Fruit fly (Drosophila melanogaster) whole organism, prepupa: Measurements from ENCODE around the gene alpha-Man-Ib.
A peak's percentile ranks its signal among the peaks of the same experiment; 100 is the strongest.

Source experiments
- CG10631 ChIP-seq: fragments of 200-800 bp; sonication (Bioruptor generic); optimal IDR thresholded peaks from 2 replicates; lab custom pipeline; 2016; ENCODE audit warnings: missing biosample characterization, missing genetic modification characterization
- CG10669 ChIP-seq: fragments of 200-800 bp; sonication (Bioruptor generic); optimal IDR thresholded peaks from 3 replicates; lab custom pipeline; 2018; ENCODE audit warnings: missing biosample characterization, mild to moderate bottlenecking, missing genetic modification characterization, moderate library complexity
- CG11294 ChIP-seq: fragments of 200-800 bp; sonication (Bioruptor generic); IDR thresholded peaks from 2 replicates; pipeline ENCODE4 v1.3.6; 2022; ENCODE audit warnings: missing biosample characterization, missing genetic modification characterization
- CG11762 ChIP-seq: fragments of 200-800 bp; sonication (Bioruptor generic); optimal IDR thresholded peaks from 3 replicates; lab custom pipeline; 2016; ENCODE audit warnings: missing biosample characterization, missing genetic modification characterization; ENCODE audit not compliant: insufficient read depth
- CG1621 ChIP-seq: fragments of 200-800 bp; sonication (Bioruptor generic); optimal IDR thresholded peaks from 3 replicates; lab custom pipeline; 2018; ENCODE audit warnings: missing biosample characterization, mild to moderate bottlenecking, missing genetic modification characterization
- CG16779 ChIP-seq: fragments of 200-800 bp; sonication (Bioruptor generic); optimal IDR thresholded peaks from 3 replicates; lab custom pipeline; 2017; ENCODE audit warnings: missing biosample characterization, mild to moderate bottlenecking, missing genetic modification characterization
- CG3032 ChIP-seq: fragments of 200-800 bp; optimal IDR thresholded peaks from 2 replicates; lab custom pipeline; 2019; ENCODE audit warnings: missing biosample characterization, mild to moderate bottlenecking, missing genetic modification characterization, moderate library complexity
- CG31627 ChIP-seq: fragments of 200-800 bp; sonication (Bioruptor generic); optimal IDR thresholded peaks from 3 replicates; lab custom pipeline; 2016; ENCODE audit warnings: missing biosample characterization, missing genetic modification characterization
- CG34406 ChIP-seq: fragments of 200-800 bp; sonication (Bioruptor generic); optimal IDR thresholded peaks from 3 replicates; lab custom pipeline; 2016; ENCODE audit warnings: missing biosample characterization, missing genetic modification characterization
- CG4318 ChIP-seq: fragments of 200-800 bp; sonication (Bioruptor generic); optimal IDR thresholded peaks from 3 replicates; lab custom pipeline; 2017; ENCODE audit warnings: missing biosample characterization, mild to moderate bottlenecking, missing genetic modification characterization
- CG6163 ChIP-seq: fragments of 200-800 bp; sonication (Bioruptor generic); IDR thresholded peaks from 3 replicates; pipeline ENCODE4 v1.3.6; 2022; ENCODE audit warnings: missing biosample characterization, missing genetic modification characterization
- CG6276 ChIP-seq: fragments of 200-800 bp; sonication (Bioruptor generic); optimal IDR thresholded peaks from 2 replicates; lab custom pipeline; 2017; ENCODE audit warnings: missing biosample characterization, mild to moderate bottlenecking, missing genetic modification characterization
- CG6854 ChIP-seq: fragments of 200-800 bp; sonication (Bioruptor generic); optimal IDR thresholded peaks from 2 replicates; lab custom pipeline; 2017; ENCODE audit warnings: missing biosample characterization, mild to moderate bottlenecking, missing genetic modification characterization
- CG8119 ChIP-seq: fragments of 200-800 bp; sonication (Bioruptor generic); IDR thresholded peaks from 3 replicates; pipeline ENCODE4 v1.3.6; 2022; ENCODE audit warnings: missing biosample characterization, missing genetic modification characterization
- CG8632 ChIP-seq: fragments of 200-800 bp; sonication (Bioruptor generic); optimal IDR thresholded peaks from 3 replicates; lab custom pipeline; 2016; ENCODE audit warnings: missing biosample characterization, missing genetic modification characterization
- CG9139 ChIP-seq: fragments of 200-800 bp; sonication (Bioruptor generic); optimal IDR thresholded peaks from 3 replicates; lab custom pipeline; 2017; ENCODE audit warnings: missing biosample characterization, mild to moderate bottlenecking, missing genetic modification characterization
- Eip75B ChIP-seq: fragments of 200-800 bp; sonication (Bioruptor generic); optimal IDR thresholded peaks from 3 replicates; lab custom pipeline; 2016; ENCODE audit warnings: missing biosample characterization, missing genetic modification characterization
- Eip78C ChIP-seq: fragments of 200-800 bp; sonication (Bioruptor generic); peaks from one replicate; lab custom pipeline; 2016; ENCODE audit warnings: missing biosample characterization, missing genetic modification characterization
- Ets96B ChIP-seq: fragments of 200-800 bp; optimal IDR thresholded peaks from 2 replicates; lab custom pipeline; 2019; ENCODE audit warnings: missing biosample characterization, mild to moderate bottlenecking, missing genetic modification characterization, moderate library complexity
- Gug ChIP-seq: fragments of 200-800 bp; sonication (Bioruptor generic); IDR thresholded peaks from 2 replicates; pipeline ENCODE4 v1.3.6; 2022; ENCODE audit warnings: missing biosample characterization, missing genetic modification characterization
- Hr39 ChIP-seq: fragments of 200-800 bp; sonication (Bioruptor generic); optimal IDR thresholded peaks from 2 replicates; lab custom pipeline; 2016; ENCODE audit warnings: missing biosample characterization, missing genetic modification characterization
- Hr4 ChIP-seq: fragments of 200-800 bp; sonication (Bioruptor generic); optimal IDR thresholded peaks from 3 replicates; lab custom pipeline; 2016; ENCODE audit warnings: missing biosample characterization, missing genetic modification characterization
- Lpt ChIP-seq: fragments of 200-800 bp; sonication (Bioruptor generic); optimal IDR thresholded peaks from 3 replicates; lab custom pipeline; 2016; ENCODE audit warnings: missing biosample characterization, missing genetic modification characterization
- Met ChIP-seq: fragments of 200-800 bp; sonication (Bioruptor generic); optimal IDR thresholded peaks from 3 replicates; lab custom pipeline; 2016; ENCODE audit warnings: missing biosample characterization, missing genetic modification characterization
- OdsH ChIP-seq: fragments of 200-800 bp; sonication (Bioruptor generic); optimal IDR thresholded peaks from 3 replicates; lab custom pipeline; 2016; ENCODE audit warnings: missing biosample characterization, missing genetic modification characterization
- Sox102F ChIP-seq: fragments of 200-800 bp; sonication (Bioruptor generic); optimal IDR thresholded peaks from 2 replicates; lab custom pipeline; 2016; ENCODE audit warnings: missing biosample characterization, mild to moderate bottlenecking, missing genetic modification characterization
- Sox14 ChIP-seq: fragments of 200-800 bp; sonication (Bioruptor generic); optimal IDR thresholded peaks from 3 replicates; lab custom pipeline; 2016; ENCODE audit warnings: missing biosample characterization, missing genetic modification characterization
- Sox15 ChIP-seq: fragments of 200-800 bp; sonication (Bioruptor generic); optimal IDR thresholded peaks from 3 replicates; lab custom pipeline; 2016; ENCODE audit warnings: missing biosample characterization, missing genetic modification characterization
- achi ChIP-seq: fragments of 200-800 bp; sonication (Bioruptor generic); optimal IDR thresholded peaks from 3 replicates; lab custom pipeline; 2016; ENCODE audit warnings: missing biosample characterization, missing genetic modification characterization
- acj6 ChIP-seq: fragments of 200-800 bp; sonication (Bioruptor generic); optimal IDR thresholded peaks from 3 replicates; lab custom pipeline; 2016; ENCODE audit warnings: missing biosample characterization, missing genetic modification characterization
- cyc ChIP-seq: fragments of 200-800 bp; sonication (Bioruptor generic); optimal IDR thresholded peaks from 3 replicates; lab custom pipeline; 2016; ENCODE audit warnings: missing biosample characterization, missing genetic modification characterization
- eg ChIP-seq: fragments of 200-800 bp; sonication (Bioruptor generic); IDR thresholded peaks from 3 replicates; pipeline ENCODE4 v1.3.6; 2022; ENCODE audit warnings: missing biosample characterization, missing genetic modification characterization
- esn ChIP-seq: fragments of 200-800 bp; sonication (Bioruptor generic); optimal IDR thresholded peaks from 2 replicates; lab custom pipeline; 2016; ENCODE audit warnings: missing biosample characterization, mild to moderate bottlenecking, missing genetic modification characterization, moderate library complexity
- fd59A ChIP-seq: fragments of 200-800 bp; sonication (Bioruptor generic); optimal IDR thresholded peaks from 2 replicates; lab custom pipeline; 2017; ENCODE audit warnings: missing biosample characterization, mild to moderate bottlenecking, missing genetic modification characterization, missing genetic modification reagents
- fkh ChIP-seq: fragments of 200-800 bp; sonication (Bioruptor generic); optimal IDR thresholded peaks from 3 replicates; lab custom pipeline; 2017; ENCODE audit warnings: missing biosample characterization, mild to moderate bottlenecking, missing genetic modification characterization, moderate library complexity
- lz ChIP-seq: fragments of 200-800 bp; sonication (Bioruptor generic); optimal IDR thresholded peaks from 3 replicates; lab custom pipeline; 2016; ENCODE audit warnings: missing biosample characterization, missing genetic modification characterization
- net ChIP-seq: fragments of 200-800 bp; sonication (Bioruptor generic); optimal IDR thresholded peaks from 3 replicates; lab custom pipeline; 2016; ENCODE audit warnings: missing biosample characterization, missing genetic modification characterization
- pdm3 ChIP-seq: fragments of 200-800 bp; sonication (Bioruptor generic); optimal IDR thresholded peaks from 3 replicates; lab custom pipeline; 2016; ENCODE audit warnings: missing biosample characterization, missing genetic modification characterization
- salr ChIP-seq, 2 experiments: fragments of 200-800 bp; sonication (Bioruptor generic); optimal IDR thresholded peaks; 3 replicates each; lab custom pipeline; 2016 to 2018; ENCODE audit warnings: missing biosample characterization in 2 of 2, missing genetic modification characterization in 2 of 2, mild to moderate bottlenecking in 1 of 2
- spab ChIP-seq: fragments of 200-800 bp; sonication (Bioruptor generic); optimal IDR thresholded peaks from 2 replicates; lab custom pipeline; 2017; ENCODE audit warnings: missing biosample characterization, mild to moderate bottlenecking, missing genetic modification characterization, missing genetic modification reagents
- svp ChIP-seq: fragments of 200-800 bp; sonication (Bioruptor generic); peaks from one replicate; lab custom pipeline; 2016; ENCODE audit warnings: missing biosample characterization, missing genetic modification characterization
- topi ChIP-seq: fragments of 200-800 bp; sonication (Bioruptor generic); optimal IDR thresholded peaks from 3 replicates; lab custom pipeline; 2016; ENCODE audit warnings: missing biosample characterization, missing genetic modification characterization
- vri ChIP-seq: fragments of 200-800 bp; sonication (Bioruptor generic); optimal IDR thresholded peaks from 3 replicates; lab custom pipeline; 2016; ENCODE audit warnings: missing biosample characterization, mild to moderate bottlenecking, missing genetic modification characterization

alpha-Man-Ib gene

dm6 chr3R:29064682-29065100 lies 47.9 kb downstream of the alpha-Man-Ib start (continued):
- TF ChIP-seq lz (GFP tag; lab: Kevin White, UChicago): peak; percentile 31
- TF ChIP-seq Eip78C (GFP tag; lab: Kevin White, UChicago): peak; percentile 85
- peak in 1 of 2 experiments; percentile 35 for TF ChIP-seq salr (GFP tag; optimal IDR thresholded peaks at IDR 0.05; lab: Kevin White, UChicago)
- no peak for TF ChIP-seq CG6163 (GFP tag; lab: Robert Waterston, UW)
- peak; percentile 44 for TF ChIP-seq vri (GFP tag; lab: Kevin White, UChicago)
- peak; percentile 12 for TF ChIP-seq CG6276 (GFP tag; lab: Kevin White, UChicago)
- TF ChIP-seq spab (GFP tag; lab: Kevin White, UChicago): peak; percentile 12
- TF ChIP-seq OdsH: peak; percentile 40
- peak; percentile 8 for TF ChIP-seq CG3032 (tag; lab: Kevin White, UChicago)
- TF ChIP-seq fd59A (GFP tag; lab: Kevin White, UChicago): no peak
- TF ChIP-seq CG31627: peak; percentile 24
- peak; percentile 26 for TF ChIP-seq CG34406
- peak; percentile 40 for TF ChIP-seq achi (GFP tag; lab: Kevin White, UChicago)
- TF ChIP-seq svp: peak; percentile 94
- TF ChIP-seq CG9139 (GFP tag; lab: Kevin White, UChicago): peak; percentile 29
- no peak for TF ChIP-seq fkh
- TF ChIP-seq Hr4: peak; percentile 49
- no peak for TF ChIP-seq CG4318 (GFP tag; lab: Kevin White, UChicago)
- TF ChIP-seq Lpt (GFP tag; lab: Kevin White, UChicago): peak; percentile 35
- peak; percentile 22 for TF ChIP-seq acj6 (GFP tag; lab: Kevin White, UChicago)
- peak; percentile 10 for TF ChIP-seq CG6854 (GFP tag; lab: Kevin White, UChicago)
- TF ChIP-seq CG1621 (tag; lab: Kevin White, UChicago): peak; percentile 15
- peak; percentile 46 for TF ChIP-seq CG10669
- peak; percentile 23 for TF ChIP-seq Sox14
- peak; percentile 54 for TF ChIP-seq Eip75B (GFP tag; lab: Kevin White, UChicago)
- no peak for TF ChIP-seq CG8119 (GFP tag; lab: Robert Waterston, UW)
- TF ChIP-seq CG16779 (tag; lab: Kevin White, UChicago): no peak
- TF ChIP-seq Sox102F (GFP tag; lab: Kevin White, UChicago): peak; percentile 45
- peak; percentile 30 for TF ChIP-seq Met (GFP tag; lab: Kevin White, UChicago)
- TF ChIP-seq esn (GFP tag; lab: Kevin White, UChicago): peak; percentile 44
- peak; percentile 62 for TF ChIP-seq topi (GFP tag; lab: Kevin White, UChicago)
- TF ChIP-seq net (GFP tag; lab: Kevin White, UChicago): peak; percentile 73
- peak; percentile 28 for TF ChIP-seq Hr39 (GFP tag; lab: Kevin White, UChicago)

- peak in 1 of 2 experiments; percentile 15 for TF ChIP-seq salr (GFP tag; optimal IDR thresholded peaks at IDR 0.05; lab: Kevin White, UChicago)
- no peak for TF ChIP-seq Hr39 (GFP tag; lab: Kevin White, UChicago)
Observed at dm6 chr3R:29063921-29064460, 48.6 kb downstream of the alpha-Man-Ib start.

DNA sequence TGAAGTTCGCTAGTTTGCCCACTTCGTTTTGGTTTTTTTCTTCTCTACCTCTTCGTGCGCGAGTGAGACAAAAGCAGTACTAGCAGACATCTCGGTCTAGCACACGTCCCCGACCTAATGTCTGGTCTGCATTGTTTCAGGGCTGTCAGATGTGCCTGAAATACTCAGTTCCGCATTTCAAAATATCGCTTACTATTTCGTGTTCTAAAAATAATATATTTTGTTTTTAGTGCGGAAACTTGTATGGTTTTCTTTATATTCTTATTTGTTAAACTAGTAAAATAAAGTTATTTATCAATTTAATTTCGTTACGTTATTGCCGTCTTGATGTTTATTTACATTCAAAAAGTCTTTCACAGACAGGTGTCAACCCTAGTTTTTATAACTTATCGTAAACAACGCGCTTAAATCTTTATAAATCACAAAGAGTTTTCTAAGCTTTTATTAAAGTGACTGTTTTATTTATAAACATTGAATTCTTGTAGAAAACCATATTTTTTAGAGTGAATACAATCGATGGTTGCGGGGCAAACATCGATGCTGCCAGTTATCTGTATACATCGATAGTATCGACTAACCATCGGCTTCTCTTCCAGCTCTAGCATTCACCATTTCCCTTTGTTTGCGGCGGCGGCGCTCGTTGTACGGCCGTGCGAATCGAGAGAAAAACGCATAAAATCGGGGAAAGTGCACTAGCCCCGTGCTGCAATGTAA lies 49.3 kb downstream of the alpha-Man-Ib start:
- no peak for TF ChIP-seq vri (GFP tag; lab: Kevin White, UChicago)
- TF ChIP-seq spab (GFP tag; lab: Kevin White, UChicago): peak; percentile 8
- TF ChIP-seq lz (GFP tag; lab: Kevin White, UChicago): peak; percentile 78
- TF ChIP-seq fd59A (GFP tag; lab: Kevin White, UChicago): peak; percentile 62
- TF ChIP-seq CG9139 (GFP tag; lab: Kevin White, UChicago): peak; percentile 18
- no peak for TF ChIP-seq CG8119 (GFP tag; lab: Robert Waterston, UW)
- peak; percentile 67 for TF ChIP-seq pdm3
- peak in 1 of 2 experiments; percentile 71 for TF ChIP-seq salr (GFP tag; optimal IDR thresholded peaks at IDR 0.05; lab: Kevin White, UChicago)
- peak; percentile 55 for TF ChIP-seq fkh
- TF ChIP-seq eg (GFP tag; lab: Robert Waterston, UW): no peak
- peak; percentile 61 for TF ChIP-seq CG4318 (GFP tag; lab: Kevin White, UChicago)
- peak; percentile 41 for TF ChIP-seq CG11762 (GFP tag; lab: Kevin White, UChicago)
- peak; percentile 82 for TF ChIP-seq CG10631 (GFP tag; lab: Kevin White, UChicago)
- TF ChIP-seq Sox15: peak; percentile 69
- peak; percentile 74 for TF ChIP-seq CG8632 (GFP tag; lab: Kevin White, UChicago)
- peak; percentile 83 for TF ChIP-seq Sox102F (GFP tag; lab: Kevin White, UChicago)
- TF ChIP-seq Ets96B: peak; percentile 65
- peak; percentile 74 for TF ChIP-seq svp
- TF ChIP-seq Gug (GFP tag; lab: Robert Waterston, UW): no peak
- peak; percentile 84 for TF ChIP-seq Hr4
- peak; percentile 76 for TF ChIP-seq Met (GFP tag; lab: Kevin White, UChicago)
- TF ChIP-seq CG1621 (tag; lab: Kevin White, UChicago): peak; percentile 37
- TF ChIP-seq CG11294 (GFP tag; lab: Robert Waterston, UW): no peak
- no peak for TF ChIP-seq CG16779 (tag; lab: Kevin White, UChicago)
- TF ChIP-seq Eip75B (GFP tag; lab: Kevin White, UChicago): peak; percentile 55
- peak; percentile 58 for TF ChIP-seq acj6 (GFP tag; lab: Kevin White, UChicago)
- TF ChIP-seq Sox14: peak; percentile 81
- no peak for TF ChIP-seq Lpt (GFP tag; lab: Kevin White, UChicago)
- TF ChIP-seq net (GFP tag; lab: Kevin White, UChicago): peak; percentile 67
- TF ChIP-seq cyc: peak; percentile 50
